Fruit fly (Drosophila melanogaster) whole organism, embryonic: ENCODE data around the gene twe.

Source experiments
- Antp ChIP-seq: fragments of 200-800 bp; sonication (Bioruptor generic); optimal IDR thresholded peaks from 3 replicates; lab custom pipeline; 2016; ENCODE audit warnings: missing biosample characterization, missing genetic modification characterization
- CG10267 ChIP-seq: fragments of 200-800 bp; sonication (Bioruptor generic); optimal IDR thresholded peaks from 2 replicates; lab custom pipeline; 2018; ENCODE audit warnings: missing biosample characterization, mild to moderate bottlenecking, missing genetic modification characterization, moderate library complexity
- CG10366 ChIP-seq: fragments of 200-800 bp; sonication (Bioruptor generic); IDR thresholded peaks from 2 replicates; pipeline ENCODE4 v1.3.6; 2022; ENCODE audit warnings: missing biosample characterization, missing genetic modification characterization
- CG10654 ChIP-seq: fragments of 200-800 bp; sonication (Bioruptor generic); optimal IDR thresholded peaks from 2 replicates; lab custom pipeline; 2016; ENCODE audit warnings: missing biosample characterization, missing genetic modification characterization
- CG11398 ChIP-seq: fragments of 200-800 bp; sonication (Bioruptor generic); optimal IDR thresholded peaks from 2 replicates; lab custom pipeline; 2016; ENCODE audit warnings: missing biosample characterization, missing genetic modification characterization
- CG13775 ChIP-seq: fragments of 200-800 bp; sonication (Bioruptor generic); optimal IDR thresholded peaks from 3 replicates; lab custom pipeline; 2017; ENCODE audit warnings: missing biosample characterization, mild to moderate bottlenecking, missing genetic modification characterization
- CG14014 ChIP-seq: fragments of 200-800 bp; sonication (Bioruptor generic); IDR thresholded peaks from 2 replicates; pipeline ENCODE4 v1.3.6; 2022; ENCODE audit warnings: missing biosample characterization, missing genetic modification characterization
- CG15073 ChIP-seq: fragments of 200-800 bp; sonication (Bioruptor generic); optimal IDR thresholded peaks from 2 replicates; lab custom pipeline; 2016; ENCODE audit warnings: missing biosample characterization, missing genetic modification characterization
- CG2116 ChIP-seq: fragments of 200-800 bp; sonication (Bioruptor generic); optimal IDR thresholded peaks from 3 replicates; lab custom pipeline; 2018; ENCODE audit warnings: missing biosample characterization, mild to moderate bottlenecking, missing genetic modification characterization
- CG3163 ChIP-seq: fragments of 200-800 bp; sonication (Bioruptor generic); optimal IDR thresholded peaks from 3 replicates; lab custom pipeline; 2016; ENCODE audit warnings: missing biosample characterization, missing genetic modification characterization
- CG34376 ChIP-seq: fragments of 200-800 bp; sonication (Bioruptor generic); optimal IDR thresholded peaks from 2 replicates; lab custom pipeline; 2018; ENCODE audit warnings: missing biosample characterization, mild to moderate bottlenecking, missing genetic modification characterization
- CG4424 ChIP-seq: fragments of 200-800 bp; sonication (Bioruptor generic); optimal IDR thresholded peaks from 3 replicates; lab custom pipeline; 2016; ENCODE audit warnings: missing biosample characterization, missing genetic modification characterization
- CG7357 ChIP-seq: fragments of 200-800 bp; sonication (Bioruptor generic); IDR thresholded peaks from 3 replicates; pipeline ENCODE4 v1.3.6; 2022; ENCODE audit warnings: missing biosample characterization, missing genetic modification characterization
- CG7928 ChIP-seq: fragments of 200-800 bp; sonication (Bioruptor generic); optimal IDR thresholded peaks from 2 replicates; lab custom pipeline; 2017; ENCODE audit warnings: missing biosample characterization, mild to moderate bottlenecking, missing genetic modification characterization
- CG9727 ChIP-seq: fragments of 200-800 bp; sonication (Bioruptor generic); optimal IDR thresholded peaks from 3 replicates; lab custom pipeline; 2017; ENCODE audit warnings: missing biosample characterization, mild to moderate bottlenecking, missing genetic modification characterization
- CG9876 ChIP-seq: fragments of 200-800 bp; sonication (Bioruptor generic); optimal IDR thresholded peaks from 2 replicates; lab custom pipeline; 2016; ENCODE audit warnings: missing biosample characterization, missing genetic modification characterization
- E2f2 ChIP-seq: fragments of 200-800 bp; sonication (Bioruptor generic); IDR thresholded peaks from 2 replicates; pipeline ENCODE4 v1.3.6; 2022; ENCODE audit warnings: missing biosample characterization, missing genetic modification characterization
- HLH4C ChIP-seq: fragments of 200-800 bp; sonication (Bioruptor generic); IDR thresholded peaks from 3 replicates; pipeline ENCODE4 v1.3.6; 2022; ENCODE audit warnings: missing biosample characterization, missing genetic modification characterization; ENCODE audit not compliant: partially characterized antibody
- Hr78 ChIP-seq, 2 experiments: fragments of 200-800 bp in 1 of 2; fragments of >200 bp in 1 of 2; sonication (Bioruptor generic) in 1 of 2; optimal IDR thresholded peaks; 2 replicates each; lab custom pipeline; 2017 to 2019; ENCODE audit warnings: missing biosample characterization in 2 of 2, missing genetic modification characterization in 2 of 2, mild to moderate bottlenecking in 1 of 2, moderate library complexity in 1 of 2
- Jarid2 ChIP-seq: fragments of 200-800 bp; sonication (Bioruptor generic); optimal IDR thresholded peaks from 3 replicates; lab custom pipeline; 2017; ENCODE audit warnings: mild to moderate bottlenecking, missing biosample characterization, missing genetic modification reagents, missing genetic modification characterization
- Lim3 ChIP-seq: fragments of 200-800 bp; sonication (Bioruptor generic); IDR thresholded peaks from 2 replicates; pipeline ENCODE4 v1.3.6; 2022; ENCODE audit warnings: missing biosample characterization, missing genetic modification characterization
- Meics ChIP-seq: fragments of 200-800 bp; sonication (Bioruptor generic); optimal IDR thresholded peaks from 2 replicates; lab custom pipeline; 2017; ENCODE audit warnings: missing biosample characterization, mild to moderate bottlenecking, missing genetic modification characterization
- NFAT ChIP-seq: fragments of 200-800 bp; sonication (Bioruptor generic); IDR thresholded peaks from 2 replicates; pipeline ENCODE4 v1.3.6; 2022; ENCODE audit warnings: missing biosample characterization, missing genetic modification characterization
- NK7.1 ChIP-seq: fragments of 200-800 bp; sonication (Bioruptor generic); optimal IDR thresholded peaks from 3 replicates; lab custom pipeline; 2016; ENCODE audit warnings: missing biosample characterization, missing genetic modification characterization
- Nf-YB ChIP-seq: fragments of 200-800 bp; sonication (Bioruptor generic); optimal IDR thresholded peaks from 3 replicates; lab custom pipeline; 2019; ENCODE audit warnings: missing biosample characterization, mild to moderate bottlenecking, missing genetic modification characterization, moderate library complexity
- TFAM ChIP-seq: fragments of 200-800 bp; sonication (Bioruptor generic); optimal IDR thresholded peaks from 2 replicates; lab custom pipeline; 2017; ENCODE audit warnings: missing biosample characterization, missing genetic modification characterization, inconsistent platforms
- Trl ChIP-seq, 3 experiments: fragments of >200 bp in 2 of 3; fragments of 200-800 bp in 1 of 3; sonication (Bioruptor generic) in 1 of 3; optimal IDR thresholded peaks; 2 replicates in 1 of 3; 3 replicates in 2 of 3; lab custom pipeline; 2016 to 2017; ENCODE audit warnings: missing biosample characterization in 1 of 3, missing genetic modification characterization in 1 of 3
- ash1 ChIP-seq: fragments of 200-800 bp; sonication (Bioruptor generic); optimal IDR thresholded peaks from 2 replicates; lab custom pipeline; 2018; ENCODE audit warnings: missing biosample characterization, mild to moderate bottlenecking, missing genetic modification characterization
- chm ChIP-seq: fragments of 200-800 bp; sonication (Bioruptor generic); IDR thresholded peaks from 2 replicates; pipeline ENCODE4 v1.3.6; 2022; ENCODE audit warnings: missing biosample characterization, missing genetic modification characterization
- ci ChIP-seq: fragments of 200-800 bp; sonication (Bioruptor generic); IDR thresholded peaks from 3 replicates; pipeline ENCODE4 v1.3.6; 2022; ENCODE audit warnings: missing biosample characterization, missing genetic modification characterization
- fu2 ChIP-seq: fragments of 200-800 bp; sonication (Bioruptor generic); optimal IDR thresholded peaks from 2 replicates; lab custom pipeline; 2016; ENCODE audit warnings: missing biosample characterization, missing genetic modification characterization
- gfzf ChIP-seq: fragments of 200-800 bp; sonication (Bioruptor generic); optimal IDR thresholded peaks from 2 replicates; lab custom pipeline; 2016; ENCODE audit warnings: missing biosample characterization, mild to moderate bottlenecking, missing genetic modification characterization, moderate library complexity
- grn ChIP-seq: fragments of 200-800 bp; sonication (Bioruptor generic); optimal IDR thresholded peaks from 3 replicates; lab custom pipeline; 2017; ENCODE audit warnings: missing biosample characterization, missing genetic modification characterization
- hth ChIP-seq: fragments of >200 bp; optimal IDR thresholded peaks from 2 replicates; lab custom pipeline; 2017; ENCODE audit warnings: inconsistent platforms
- ind ChIP-seq: fragments of 200-800 bp; sonication (Bioruptor generic); optimal IDR thresholded peaks from 3 replicates; lab custom pipeline; 2016; ENCODE audit warnings: missing biosample characterization, missing genetic modification characterization
- jumu ChIP-seq: fragments of 200-800 bp; sonication (Bioruptor generic); optimal IDR thresholded peaks from 3 replicates; lab custom pipeline; 2016; ENCODE audit warnings: missing biosample characterization, missing genetic modification characterization
- peb ChIP-seq: fragments of 200-800 bp; sonication (Bioruptor generic); IDR thresholded peaks from 2 replicates; pipeline ENCODE4 v1.3.6; 2022; ENCODE audit warnings: missing biosample characterization, missing genetic modification characterization
- pnt ChIP-seq: fragments of 200-800 bp; sonication (Bioruptor generic); optimal IDR thresholded peaks from 3 replicates; lab custom pipeline; 2016; ENCODE audit warnings: missing biosample characterization, missing genetic modification characterization
- pros ChIP-seq: fragments of 200-800 bp; sonication (Bioruptor generic); optimal IDR thresholded peaks from 3 replicates; lab custom pipeline; 2019; ENCODE audit warnings: missing biosample characterization, mild to moderate bottlenecking, missing genetic modification characterization, moderate library complexity
- pzg ChIP-seq: fragments of 200-800 bp; sonication (Bioruptor generic); optimal IDR thresholded peaks from 3 replicates; lab custom pipeline; 2018; ENCODE audit warnings: missing biosample characterization, mild to moderate bottlenecking, missing genetic modification characterization, moderate library complexity
- repo ChIP-seq: fragments of 200-800 bp; sonication (Bioruptor generic); optimal IDR thresholded peaks from 2 replicates; lab custom pipeline; 2016; ENCODE audit warnings: missing biosample characterization, missing genetic modification characterization
- ro ChIP-seq: fragments of 200-800 bp; sonication (Bioruptor generic); IDR thresholded peaks from 2 replicates; pipeline ENCODE4 v1.3.6; 2022; ENCODE audit warnings: missing biosample characterization, missing genetic modification characterization
- sens ChIP-seq: fragments of 200-800 bp; sonication (Bioruptor generic); peaks from one replicate; lab custom pipeline; 2016; ENCODE audit warnings: missing biosample characterization, missing genetic modification characterization
- sima ChIP-seq: fragments of 200-800 bp; sonication (Bioruptor generic); optimal IDR thresholded peaks from 2 replicates; lab custom pipeline; 2016; ENCODE audit warnings: missing biosample characterization, missing genetic modification characterization
- slp2 ChIP-seq: fragments of 200-800 bp; sonication (Bioruptor generic); optimal IDR thresholded peaks from 2 replicates; lab custom pipeline; 2016; ENCODE audit warnings: missing biosample characterization, missing genetic modification characterization
- sug ChIP-seq: fragments of 200-800 bp; optimal IDR thresholded peaks from 2 replicates; lab custom pipeline; 2019; ENCODE audit warnings: missing biosample characterization, mild to moderate bottlenecking, missing genetic modification characterization, moderate library complexity
- tio ChIP-seq: fragments of 200-800 bp; sonication (Bioruptor generic); optimal IDR thresholded peaks from 2 replicates; lab custom pipeline; 2017; ENCODE audit warnings: missing biosample characterization, missing genetic modification characterization, inconsistent platforms
- trem ChIP-seq: fragments of 200-800 bp; optimal IDR thresholded peaks from 3 replicates; lab custom pipeline; 2019; ENCODE audit warnings: missing biosample characterization, mild to moderate bottlenecking, missing genetic modification characterization, moderate library complexity
- twi ChIP-seq: fragments of 200-800 bp; optimal IDR thresholded peaks from 2 replicates; lab custom pipeline; 2019; ENCODE audit warnings: missing biosample characterization, mild to moderate bottlenecking, missing genetic modification characterization, moderate library complexity
- vvl ChIP-seq: fragments of 200-800 bp; sonication (Bioruptor generic); IDR thresholded peaks from 2 replicates; pipeline ENCODE4 v1.3.6; 2022; ENCODE audit warnings: missing biosample characterization, missing genetic modification characterization

Gene twe

dm6 chr2L:16257227-16258071 lies 4.2 kb downstream of the twe start, which contains the start of the genes PRL-1 and EndoGI (continued):
- no peak for TF ChIP-seq CG9876
- TF ChIP-seq peb (GFP tag; lab: Robert Waterston, UW) = peak; percentile 26; the same call in 1 of the 2 replicates
- TF ChIP-seq chm (GFP tag; lab: Robert Waterston, UW) = peak; percentile 83; the same call in 1 of the 2 replicates
- no peak for TF ChIP-seq CG7357 (GFP tag; lab: Robert Waterston, UW)
- no peak for TF ChIP-seq Antp
- peak; percentile 83 for TF ChIP-seq grn
- no peak for TF ChIP-seq jumu (GFP tag; lab: Kevin White, UChicago)
- no peak for TF ChIP-seq hth (lab: Kevin White, UChicago)
- no peak for TF ChIP-seq sima (GFP tag; lab: Kevin White, UChicago)
- TF ChIP-seq pnt = no peak
- no peak; the same call in 1 of the 2 replicates for TF ChIP-seq NFAT (GFP tag; lab: Robert Waterston, UW)
- TF ChIP-seq ind (GFP tag; lab: Kevin White, UChicago) = peak; percentile 53
- TF ChIP-seq sens = peak; percentile 86
- peak; percentile 70; the same call in 1 of the 2 replicates for TF ChIP-seq CG10366 (GFP tag; lab: Robert Waterston, UW)
- TF ChIP-seq CG34376 (GFP tag; lab: Kevin White, UChicago) = no peak
- no peak for TF ChIP-seq Lim3 (GFP tag; lab: Robert Waterston, UW)
- peak in 1 of 2 experiments; percentile 26 for TF ChIP-seq Hr78 (GFP tag; optimal IDR thresholded peaks at IDR 0.05; lab: Kevin White, UChicago)
- peak; percentile 79 for TF ChIP-seq trem (tag; lab: Kevin White, UChicago)
- no peak for TF ChIP-seq NK7.1 (GFP tag; lab: Kevin White, UChicago)
- TF ChIP-seq CG11398 (GFP tag; lab: Kevin White, UChicago) = no peak
- no peak for TF ChIP-seq CG7928 (GFP tag; lab: Kevin White, UChicago)
- no peak for TF ChIP-seq slp2 (GFP tag; lab: Kevin White, UChicago)
- TF ChIP-seq twi = peak; percentile 54
- peak; percentile 88 for TF ChIP-seq vvl (GFP tag; lab: Robert Waterston, UW)
- no peak for TF ChIP-seq ash1 (GFP tag; lab: Kevin White, UChicago)
- TF ChIP-seq tio (GFP tag; lab: Kevin White, UChicago) = no peak
- peak; percentile 11 for TF ChIP-seq Jarid2
- no peak for TF ChIP-seq Trl (optimal IDR thresholded peaks at IDR 0.05; lab: Kevin White, UChicago)
- no peak for TF ChIP-seq Trl (GFP tag; optimal IDR thresholded peaks at IDR 0.05; lab: Kevin White, UChicago)
- peak; percentile 85 for TF ChIP-seq ci (GFP tag; lab: Robert Waterston, UW)
- peak; percentile 31 for TF ChIP-seq CG3163 (GFP tag; lab: Kevin White, UChicago)
- TF ChIP-seq gfzf (GFP tag; lab: Kevin White, UChicago) = peak; percentile 19
- no peak for TF ChIP-seq ro (GFP tag; lab: Robert Waterston, UW)
- TF ChIP-seq fu2 (GFP tag; lab: Kevin White, UChicago) = no peak
- TF ChIP-seq CG14014 (GFP tag; lab: Robert Waterston, UW) = peak; percentile 85
- peak; percentile 56; the same call in 1 of the 2 replicates for TF ChIP-seq E2f2 (GFP tag; lab: Robert Waterston, UW)
- peak; percentile 99 for TF ChIP-seq HLH4C
- no peak for TF ChIP-seq TFAM (GFP tag; lab: Kevin White, UChicago)
- peak; percentile 87 for TF ChIP-seq CG10267 (tag; lab: Kevin White, UChicago)
- peak; percentile 86 for TF ChIP-seq pzg (GFP tag; lab: Kevin White, UChicago)
- TF ChIP-seq Nf-YB = peak; percentile 68
- TF ChIP-seq CG13775 = peak; percentile 79
- TF ChIP-seq CG9727 (GFP tag; lab: Kevin White, UChicago) = peak; percentile 71
- peak; percentile 77 for TF ChIP-seq sug (tag; lab: Kevin White, UChicago)
- TF ChIP-seq CG4424 (GFP tag; lab: Kevin White, UChicago) = peak; percentile 63
- TF ChIP-seq CG2116 = peak; percentile 83
- TF ChIP-seq CG15073 (GFP tag; lab: Kevin White, UChicago) = no peak
- TF ChIP-seq Meics = peak; percentile 80
- TF ChIP-seq repo (GFP tag; lab: Kevin White, UChicago) = peak; percentile 10
- peak; percentile 65 for TF ChIP-seq CG10654 (GFP tag; lab: Kevin White, UChicago)
- TF ChIP-seq pros (GFP tag; lab: Kevin White, UChicago) = no peak
